Worm (Caenorhabditis elegans) whole organism, L2 larva: ENCODE data around the gene popl-5.

Experiments used
- C34F6.9 ChIP-seq: fragments of 150-350 bp; optimal IDR thresholded peaks from 2 replicates; lab custom pipeline; 2014; ENCODE audit warnings: missing biosample characterization, missing genetic modification characterization
- F13H6.1 ChIP-seq: sonication (generic microtip); optimal IDR thresholded peaks from 2 replicates; lab custom pipeline; 2016; ENCODE audit warnings: missing genetic modification characterization, missing compliant biosample characterization
- R02D3.7 ChIP-seq: fragments of 150-350 bp; optimal IDR thresholded peaks from 2 replicates; lab custom pipeline; 2014; ENCODE audit warnings: missing biosample characterization, missing genetic modification characterization
- Y55F3AM.14 ChIP-seq: fragments of 200-800 bp; sonication (Bioruptor generic); optimal IDR thresholded peaks from 2 replicates; lab custom pipeline; 2018; ENCODE audit warnings: mild to moderate bottlenecking, missing genetic modification characterization, missing compliant biosample characterization
- ZK546.5 ChIP-seq: sonication (generic microtip); optimal IDR thresholded peaks from 2 replicates; lab custom pipeline; 2017; ENCODE audit warnings: missing biosample characterization, missing genetic modification characterization
- alr-1 ChIP-seq: fragments of 150-350 bp; optimal IDR thresholded peaks from 2 replicates; lab custom pipeline; 2014; ENCODE audit warnings: missing biosample characterization, missing genetic modification characterization
- aly-2 ChIP-seq: fragments of 150-350 bp; optimal IDR thresholded peaks from 2 replicates; lab custom pipeline; 2014; ENCODE audit warnings: missing biosample characterization, missing genetic modification characterization
- ceh-16 ChIP-seq: fragments of 150-350 bp; optimal IDR thresholded peaks from 2 replicates; lab custom pipeline; 2014; ENCODE audit warnings: missing biosample characterization, missing genetic modification characterization
- crh-2 ChIP-seq: sonication (generic microtip); optimal IDR thresholded peaks from 2 replicates; lab custom pipeline; 2017; ENCODE audit warnings: missing biosample characterization, missing genetic modification characterization
- dmd-4 ChIP-seq: sonication (generic microtip); optimal IDR thresholded peaks from 2 replicates; lab custom pipeline; 2017; ENCODE audit warnings: missing biosample characterization, missing genetic modification characterization
- egl-27 ChIP-seq: sonication (generic microtip); optimal IDR thresholded peaks from 3 replicates; lab custom pipeline; 2017; ENCODE audit warnings: missing biosample characterization, missing genetic modification reagents, missing genetic modification characterization
- fos-1 ChIP-seq: fragments of 150-350 bp; optimal IDR thresholded peaks from 2 replicates; lab custom pipeline; 2014; ENCODE audit warnings: missing biosample characterization, missing genetic modification characterization
- lin-11 ChIP-seq: fragments of 150-350 bp; sonication (generic microtip); optimal IDR thresholded peaks from 2 replicates; lab custom pipeline; 2014; ENCODE audit warnings: missing biosample characterization, missing genetic modification characterization, inconsistent platforms, mixed read lengths
- lin-13 ChIP-seq: fragments of 150-350 bp; optimal IDR thresholded peaks from 2 replicates; lab custom pipeline; 2014; ENCODE audit warnings: missing biosample characterization, missing genetic modification reagents, missing genetic modification characterization
- lin-39 ChIP-seq: fragments of 150-350 bp; optimal IDR thresholded peaks from 2 replicates; lab custom pipeline; 2014; ENCODE audit warnings: missing biosample characterization, missing genetic modification reagents, missing genetic modification characterization
- mab-5 ChIP-seq: fragments of 150-350 bp; optimal IDR thresholded peaks from 2 replicates; lab custom pipeline; 2014; ENCODE audit warnings: missing biosample characterization, missing genetic modification characterization
- mdl-1 ChIP-seq, 2 experiments: fragments of 150-350 bp in 1 of 2; sonication (generic microtip) in 1 of 2; optimal IDR thresholded peaks; 2 replicates each; lab custom pipeline; 2017; ENCODE audit warnings: missing biosample characterization in 2 of 2, missing genetic modification characterization in 2 of 2
- nhr-10 ChIP-seq: sonication (generic microtip); optimal IDR thresholded peaks from 2 replicates; lab custom pipeline; 2017; ENCODE audit warnings: missing biosample characterization, missing genetic modification characterization
- nhr-129 ChIP-seq: fragments of 150-350 bp; optimal IDR thresholded peaks from 2 replicates; lab custom pipeline; 2014; ENCODE audit warnings: missing biosample characterization, missing genetic modification characterization
- nhr-21 ChIP-seq: fragments of 150-350 bp; optimal IDR thresholded peaks from 2 replicates; lab custom pipeline; 2014; ENCODE audit warnings: missing biosample characterization, missing genetic modification characterization
- nhr-237 ChIP-seq: fragments of 150-350 bp; optimal IDR thresholded peaks from 2 replicates; lab custom pipeline; 2014; ENCODE audit warnings: missing biosample characterization, missing genetic modification characterization
- nhr-25 ChIP-seq: fragments of 150-350 bp; sonication (generic microtip); optimal IDR thresholded peaks from 3 replicates; lab custom pipeline; 2014; ENCODE audit warnings: missing biosample characterization, missing genetic modification characterization
- nhr-6 ChIP-seq: fragments of 150-350 bp; optimal IDR thresholded peaks from 2 replicates; lab custom pipeline; 2014; ENCODE audit warnings: missing biosample characterization, missing genetic modification characterization
- nhr-77 ChIP-seq: fragments of 150-350 bp; optimal IDR thresholded peaks from 2 replicates; lab custom pipeline; 2014; ENCODE audit warnings: missing biosample characterization, missing genetic modification characterization
- peb-1 ChIP-seq: fragments of 150-350 bp; optimal IDR thresholded peaks from 2 replicates; lab custom pipeline; 2014; ENCODE audit warnings: missing biosample characterization, missing genetic modification characterization
- sem-4 ChIP-seq: fragments of 150-350 bp; optimal IDR thresholded peaks from 2 replicates; lab custom pipeline; 2014; ENCODE audit warnings: missing biosample characterization, missing genetic modification reagents, missing genetic modification characterization
- skn-1 ChIP-seq: sonication (generic microtip); optimal IDR thresholded peaks from 2 replicates; lab custom pipeline; 2017; ENCODE audit warnings: missing biosample characterization, missing genetic modification characterization
- sma-3 ChIP-seq: sonication (generic microtip); optimal IDR thresholded peaks from 2 replicates; lab custom pipeline; 2016; ENCODE audit warnings: missing genetic modification reagents, missing genetic modification characterization, missing compliant biosample characterization
- snpc-4 ChIP-seq: fragments of 150-350 bp; optimal IDR thresholded peaks from 2 replicates; lab custom pipeline; 2014; ENCODE audit warnings: missing biosample characterization, missing genetic modification characterization
- unc-39 ChIP-seq: fragments of 150-350 bp; optimal IDR thresholded peaks from 2 replicates; lab custom pipeline; 2014; ENCODE audit warnings: missing biosample characterization, missing genetic modification characterization
- unc-55 ChIP-seq: fragments of 150-350 bp; sonication (generic microtip); optimal IDR thresholded peaks from 3 replicates; lab custom pipeline; 2014; ENCODE audit warnings: missing biosample characterization, missing genetic modification reagents, missing genetic modification characterization
- zag-1 ChIP-seq: fragments of 150-350 bp; optimal IDR thresholded peaks from 2 replicates; lab custom pipeline; 2014; ENCODE audit warnings: missing biosample characterization, missing genetic modification characterization
- ztf-4 ChIP-seq: fragments of 150-350 bp; optimal IDR thresholded peaks from 2 replicates; lab custom pipeline; 2014; ENCODE audit warnings: missing biosample characterization, missing genetic modification characterization

The popl-5 gene

ce11 chrIII:11524073-11524472 is 36.9 kb upstream of the popl-5 start:
- TF ChIP-seq lin-39 (tag; lab: Kevin White, UChicago): no peak
- TF ChIP-seq dmd-4 (tag; lab: Kevin White, UChicago): no peak

ce11 chrIII:11523504-11524025 is 36.4 kb upstream of the popl-5 start, which contains the start of the genes Y66D12A.16 and such-1:
Gene Y66D12A.16 (plus strand): TSS chrIII:11523554.
Gene such-1 (minus strand): TSS chrIII:11523759.
- TF ChIP-seq mab-5: no peak
- TF ChIP-seq lin-39 (tag; lab: Kevin White, UChicago): no peak
- no peak for TF ChIP-seq nhr-6 (tag; lab: Kevin White, UChicago)
- no peak for TF ChIP-seq peb-1 (tag; lab: Kevin White, UChicago)
- TF ChIP-seq zag-1 (tag; lab: Kevin White, UChicago): no peak
- no peak for TF ChIP-seq nhr-129 (tag; lab: Kevin White, UChicago)
- TF ChIP-seq F13H6.1 (tag; lab: Kevin White, UChicago): no peak
- no peak for TF ChIP-seq R02D3.7
- TF ChIP-seq alr-1 (tag; lab: Kevin White, UChicago): no peak
- no peak for TF ChIP-seq C34F6.9 (tag; lab: Kevin White, UChicago)
- TF ChIP-seq snpc-4 (tag; lab: Kevin White, UChicago): no peak
- no peak for TF ChIP-seq mdl-1 (tag; optimal IDR thresholded peaks at IDR 0.05; lab: Kevin White, UChicago)
- TF ChIP-seq egl-27 (tag; lab: Kevin White, UChicago): no peak
- no peak for TF ChIP-seq lin-11 (tag; lab: Kevin White, UChicago)
- no peak for TF ChIP-seq aly-2 (tag; lab: Kevin White, UChicago)
- TF ChIP-seq nhr-25: no peak
- TF ChIP-seq skn-1: no peak

- TF ChIP-seq skn-1 (no peak), fos-1 (tag; lab: Kevin White, UChicago) (no peak)
These were observed 23.7 kb upstream of the popl-5 start for ce11 chrIII:11510826-11511225.

ce11 chrIII:11510120-11510519 is 23.0 kb upstream of the popl-5 start:
- TF ChIP-seq unc-39 (tag; lab: Kevin White, UChicago) (no peak), aly-2 (tag; lab: Kevin White, UChicago) (no peak), lin-13 (GFP tag; lab: Kevin White, UChicago) (no peak), ceh-16 (tag; lab: Kevin White, UChicago) (no peak), nhr-21 (tag; lab: Kevin White, UChicago) (no peak), ZK546.5 (tag; lab: Kevin White, UChicago) (no peak), mab-5 (no peak), F13H6.1 (tag; lab: Kevin White, UChicago) (no peak), nhr-237 (tag; lab: Kevin White, UChicago) (no peak), Y55F3AM.14 (GFP tag; lab: Kevin White, UChicago) (no peak)
- TF ChIP-seq, all 48 proteins: peak for 0

- TF ChIP-seq ZK546.5 (tag; lab: Kevin White, UChicago) (no peak), crh-2 (tag; lab: Kevin White, UChicago) (no peak), unc-39 (tag; lab: Kevin White, UChicago) (no peak), sem-4 (tag; lab: Kevin White, UChicago) (no peak), mab-5 (no peak), nhr-237 (tag; lab: Kevin White, UChicago) (no peak), lin-39 (tag; lab: Kevin White, UChicago) (no peak), ztf-4 (no peak), nhr-10 (tag; lab: Kevin White, UChicago) (no peak), lin-13 (GFP tag; lab: Kevin White, UChicago) (no peak), C34F6.9 (tag; lab: Kevin White, UChicago) (no peak), snpc-4 (tag; lab: Kevin White, UChicago) (no peak), F13H6.1 (tag; lab: Kevin White, UChicago) (no peak), alr-1 (tag; lab: Kevin White, UChicago) (no peak)
These were observed 21.7 kb upstream of the popl-5 start, which contains the start of gene Y66D12A.19 for ce11 chrIII:11508816-11509215. Gene Y66D12A.19 (plus strand): TSS chrIII:11509081.

- no peak for TF ChIP-seq mab-5
- no peak for TF ChIP-seq unc-55 (GFP tag; lab: Kevin White, UChicago)
- no peak for TF ChIP-seq C34F6.9 (tag; lab: Kevin White, UChicago)
- no peak for TF ChIP-seq nhr-77
- no peak for TF ChIP-seq skn-1
- TF ChIP-seq sma-3 (GFP tag; lab: Kevin White, UChicago): no peak
- no peak for TF ChIP-seq R02D3.7
- no peak for TF ChIP-seq peb-1 (tag; lab: Kevin White, UChicago)
- TF ChIP-seq, all 48 proteins: peak for 0
These were observed 18.5 kb upstream of the popl-5 start for ce11 chrIII:11505621-11506020.
